Worm (Caenorhabditis elegans): ENCODE data around the gene C45H4.14.

Gene C45H4.14

DNA sequence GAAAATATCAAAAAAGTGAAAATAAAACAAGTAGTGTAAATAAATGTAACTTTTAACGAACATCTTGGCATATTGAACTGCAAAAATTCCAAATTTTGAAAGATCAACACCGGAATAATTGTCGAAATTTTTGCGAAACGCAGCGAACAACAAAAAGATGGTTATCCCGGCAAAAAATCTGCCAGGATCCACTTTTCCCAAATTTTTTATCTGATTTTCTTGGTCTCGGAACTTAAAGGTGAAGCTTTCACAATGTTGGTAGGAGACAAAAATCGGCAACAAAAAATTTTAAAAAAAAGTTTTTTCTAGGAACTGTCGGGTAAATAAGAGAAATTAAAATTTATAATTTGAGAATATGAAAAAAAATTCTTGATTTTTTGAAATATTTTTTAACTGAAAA is 40.7 kb downstream of the C45H4.14 start, which contains the start of gene bgnt-1.2:
bgnt-1.2 (minus strand) TSS at position 101 of the 400 bp plus-strand sequence.
- no peak for TF ChIP-seq lin-39 (tag; optimal IDR thresholded peaks at IDR 0.05)
- no peak for TF ChIP-seq hmg-11 (tag; optimal IDR thresholded peaks at IDR 0.05)
- no peak for TF ChIP-seq ZK546.5 (tag; optimal IDR thresholded peaks at IDR 0.05)
- no peak for TF ChIP-seq pqm-1 (tag; optimal IDR thresholded peaks at IDR 0.05)
- no peak for TF ChIP-seq nhr-76 (tag; optimal IDR thresholded peaks at IDR 0.05)
- TF ChIP-seq ceh-28 (tag; optimal IDR thresholded peaks at IDR 0.05), result no peak
- no peak for TF ChIP-seq elt-1 (tag; optimal IDR thresholded peaks at IDR 0.05)
- no peak for TF ChIP-seq ceh-9 (tag; optimal IDR thresholded peaks at IDR 0.05)
- no peak for TF ChIP-seq nhr-28 (tag; optimal IDR thresholded peaks at IDR 0.05)
- TF ChIP-seq fkh-10 (GFP tag; optimal IDR thresholded peaks at IDR 0.05), result no peak
- TF ChIP-seq nhr-25 (tag; optimal IDR thresholded peaks at IDR 0.05), result no peak
- TF ChIP-seq lin-15B (tag; optimal IDR thresholded peaks at IDR 0.05), result no peak

DNA sequence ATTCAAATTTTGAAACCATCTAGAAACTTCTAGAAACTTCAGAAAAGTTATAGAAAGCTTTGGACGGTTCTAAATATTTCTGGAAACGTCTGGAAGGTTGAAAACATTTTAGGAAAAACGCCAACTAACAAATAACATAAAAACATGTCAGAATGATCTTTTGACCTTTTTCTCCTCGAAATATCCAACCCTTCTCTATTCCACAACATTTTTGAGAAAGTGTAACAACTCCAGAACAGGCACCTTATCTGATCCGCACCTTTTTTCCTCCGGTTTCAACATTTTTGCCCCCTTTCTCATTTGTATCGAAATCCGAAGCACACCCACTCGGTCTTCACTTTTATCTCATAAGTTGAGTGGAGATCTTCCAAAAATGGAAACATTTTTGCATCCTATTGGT is 48.9 kb downstream of the C45H4.14 start, which contains the start of gene F22F7.3:
F22F7.3 (plus strand) TSS at position 301 of the 400 bp plus-strand sequence.
- TF ChIP-seq hmg-11 (tag; optimal IDR thresholded peaks at IDR 0.05) (no peak), unc-62 (GFP tag; optimal IDR thresholded peaks at IDR 0.05) (no peak), skn-1 (tag; optimal IDR thresholded peaks at IDR 0.05) (no peak), egl-5 (tag; optimal IDR thresholded peaks at IDR 0.05) (no peak), lsy-12 (tag; optimal IDR thresholded peaks at IDR 0.05) (no peak), mml-1 (tag; optimal IDR thresholded peaks at IDR 0.05) (no peak), nhr-12 (tag; optimal IDR thresholded peaks at IDR 0.05) (no peak), elt-3 (tag; optimal IDR thresholded peaks at IDR 0.05) (no peak), R02D3.7 (tag; optimal IDR thresholded peaks at IDR 0.05) (no peak), pha-4 (tag; optimal IDR thresholded peaks at IDR 0.05) (no peak), egl-27 (tag; optimal IDR thresholded peaks at IDR 0.05) (no peak), sea-2 (GFP tag; optimal IDR thresholded peaks at IDR 0.05) (no peak), nhr-237 (tag; optimal IDR thresholded peaks at IDR 0.05) (no peak), nhr-28 (tag; optimal IDR thresholded peaks at IDR 0.05) (no peak), zag-1 (tag; optimal IDR thresholded peaks at IDR 0.05) (no peak), ceh-82 (tag; optimal IDR thresholded peaks at IDR 0.05) (no peak), lin-15B (tag; optimal IDR thresholded peaks at IDR 0.05) (no peak), ztf-11 (tag; optimal IDR thresholded peaks at IDR 0.05) (no peak), eor-1 (tag; optimal IDR thresholded peaks at IDR 0.05) (no peak), lin-39 (tag; optimal IDR thresholded peaks at IDR 0.05) (no peak)

DNA sequence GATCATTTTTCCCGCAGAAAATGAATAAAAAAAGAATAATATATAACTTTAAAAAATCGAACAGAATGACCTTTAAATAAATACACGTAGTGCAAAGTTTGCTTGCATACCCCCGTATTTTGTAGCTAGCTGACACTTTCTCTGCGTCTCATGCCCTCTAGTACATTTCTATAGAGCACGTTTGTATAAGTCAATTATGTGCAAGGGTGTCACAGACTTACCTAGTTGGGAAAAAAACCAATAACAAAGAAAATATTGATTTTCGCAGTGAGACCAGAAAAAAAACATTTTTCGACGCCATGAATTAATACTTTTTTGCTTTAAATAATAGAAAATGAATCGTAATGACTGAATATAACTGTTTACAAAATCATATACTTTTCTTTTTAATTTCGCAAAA is 49.9 kb downstream of the C45H4.14 start, which contains the start of gene ckb-4:
ckb-4 (minus strand) TSS at position 140 of the 400 bp plus-strand sequence.
- TF ChIP-seq nhr-76 (tag; optimal IDR thresholded peaks at IDR 0.05) (no peak), nhr-23 (tag; optimal IDR thresholded peaks at IDR 0.05) (peak; percentile 39), nfya-1 (tag; optimal IDR thresholded peaks at IDR 0.05; ENCODE audit: insufficient read depth) (no peak), mml-1 (tag; optimal IDR thresholded peaks at IDR 0.05) (no peak), sea-2 (GFP tag; optimal IDR thresholded peaks at IDR 0.05) (no peak), egl-5 (tag; optimal IDR thresholded peaks at IDR 0.05) (no peak), lin-15B (tag; optimal IDR thresholded peaks at IDR 0.05) (peak; percentile 60), fkh-10 (GFP tag; optimal IDR thresholded peaks at IDR 0.05) (no peak), snpc-4 (tag; optimal IDR thresholded peaks at IDR 0.05) (peak; percentile 72), pqm-1 (tag; optimal IDR thresholded peaks at IDR 0.05) (no peak), hmg-11 (tag; optimal IDR thresholded peaks at IDR 0.05) (peak; percentile 58), elt-2 (tag; optimal IDR thresholded peaks at IDR 0.05) (peak; percentile 36), nhr-25 (tag; optimal IDR thresholded peaks at IDR 0.05) (peak; percentile 11), pha-4 (tag; optimal IDR thresholded peaks at IDR 0.05) (peak; percentile 86), nhr-11 (tag; optimal IDR thresholded peaks at IDR 0.05) (no peak), lin-39 (tag; optimal IDR thresholded peaks at IDR 0.05) (peak; percentile 15)

Measured in whole organism, L3 larva.